Worm (Caenorhabditis elegans) whole organism, mixed stage, embryonic: Measurements from ENCODE around the gene Y67D8B.5.

Experiments
- blmp-1 ChIP-seq: fragments of 150-350 bp; optimal IDR thresholded peaks from 2 replicates; lab custom pipeline; 2014; ENCODE audit warnings: missing biosample characterization, missing genetic modification characterization
- lsy-2 ChIP-seq: fragments of 150-350 bp; optimal IDR thresholded peaks from 2 replicates; lab custom pipeline; 2014; ENCODE audit warnings: missing biosample characterization, missing genetic modification characterization
- nhr-12 ChIP-seq: fragments of 150-350 bp; optimal IDR thresholded peaks from 2 replicates; lab custom pipeline; 2014; ENCODE audit warnings: missing biosample characterization, missing genetic modification characterization
- nhr-28 ChIP-seq: fragments of 150-350 bp; optimal IDR thresholded peaks from 2 replicates; lab custom pipeline; 2014; ENCODE audit warnings: missing biosample characterization, missing genetic modification characterization
- nhr-76 ChIP-seq: sonication (generic microtip); optimal IDR thresholded peaks from 2 replicates; lab custom pipeline; 2017; ENCODE audit warnings: missing biosample characterization, missing genetic modification characterization
- snpc-4 ChIP-seq: fragments of 150-350 bp; optimal IDR thresholded peaks from 2 replicates; lab custom pipeline; 2014; ENCODE audit warnings: missing biosample characterization, missing genetic modification characterization
- sptf-1 ChIP-seq: sonication (generic microtip); optimal IDR thresholded peaks from 2 replicates; lab custom pipeline; 2017; ENCODE audit warnings: mild to moderate bottlenecking, missing genetic modification characterization, moderate library complexity, missing compliant biosample characterization
- unc-120 ChIP-seq: sonication (generic microtip); optimal IDR thresholded peaks from 2 replicates; lab custom pipeline; 2017; ENCODE audit warnings: missing genetic modification characterization, missing compliant biosample characterization; ENCODE audit not compliant: poor library complexity, severe bottlenecking

Y67D8B.5 gene

DNA sequence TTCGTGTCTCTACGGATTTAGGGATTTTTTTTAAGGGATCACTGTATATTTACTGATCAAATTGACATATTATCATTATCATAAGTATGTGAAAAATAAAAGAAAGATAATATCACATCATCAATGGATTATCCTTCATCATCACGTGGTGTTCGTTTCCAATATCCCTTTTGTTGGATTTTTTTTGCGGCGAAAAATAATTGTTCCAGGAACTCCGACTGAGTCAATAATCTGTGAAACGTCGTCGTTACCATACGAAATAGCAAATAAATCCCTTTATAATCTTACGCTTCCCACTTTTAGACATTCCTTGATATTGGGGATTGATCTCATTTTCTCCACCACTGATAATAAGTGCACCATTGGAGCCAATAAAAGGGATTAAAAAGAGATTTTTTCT is 47.9 kb downstream of the Y67D8B.5 start:
- no peak for TF ChIP-seq sptf-1 (tag; lab: Kevin White, UChicago)
- TF ChIP-seq, all 35 proteins: peak for 0

DNA sequence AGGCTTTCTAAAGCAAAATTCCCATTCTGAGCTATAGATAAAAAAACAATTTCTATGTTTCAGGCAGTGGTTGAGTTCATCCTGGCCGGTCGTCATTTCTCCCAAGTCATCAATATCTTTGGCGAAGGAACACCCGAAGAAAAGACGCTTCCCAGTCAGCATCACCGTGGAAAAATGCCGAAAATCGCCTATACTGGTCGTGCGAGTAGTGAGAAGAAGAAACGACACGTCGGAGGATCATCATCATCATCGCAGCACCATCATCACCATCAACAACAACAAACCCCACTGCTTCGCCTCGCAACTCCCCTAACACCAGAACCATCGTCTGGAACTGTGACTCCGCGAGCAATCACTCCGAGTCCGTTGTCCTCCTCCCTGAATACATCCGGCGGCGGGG is 49.4 kb downstream of the Y67D8B.5 start:
- no peak for TF ChIP-seq nhr-28
- TF ChIP-seq unc-120 = no peak
- no peak for TF ChIP-seq blmp-1 (tag; lab: Kevin White, UChicago)
- TF ChIP-seq lsy-2 = no peak

DNA sequence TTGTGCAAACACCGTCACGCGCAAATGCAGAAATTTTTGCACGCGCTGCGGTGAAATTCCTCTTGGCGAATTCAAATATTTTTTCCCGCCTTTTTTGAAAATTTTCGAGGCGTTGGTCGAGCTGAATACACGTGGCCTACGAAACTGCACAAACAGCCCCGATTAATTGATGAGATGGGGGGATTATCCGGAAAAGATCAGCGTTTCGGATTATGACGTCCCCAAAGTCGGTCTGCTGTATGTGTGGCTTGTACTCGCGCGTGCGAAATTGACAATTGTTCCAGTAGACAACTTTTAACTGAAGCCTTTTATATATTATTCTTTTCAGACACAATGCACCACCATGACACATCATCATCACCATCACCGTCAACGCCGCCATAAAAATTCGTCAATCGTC is 49.9 kb downstream of the Y67D8B.5 start:
- no peak for TF ChIP-seq snpc-4 (tag; lab: Kevin White, UChicago)
- no peak for TF ChIP-seq nhr-76
- no peak for TF ChIP-seq nhr-12
